Worm (Caenorhabditis elegans) whole organism, L4 larva: ENCODE measurements around the gene ZK177.3.

ENCODE experiments used
- egl-27 ChIP-seq: sonication (generic microtip); optimal IDR thresholded peaks from 3 replicates; lab custom pipeline; 2017; ENCODE audit warnings: missing biosample characterization, missing genetic modification reagents, missing genetic modification characterization
- fkh-10 ChIP-seq: fragments of 150-350 bp; optimal IDR thresholded peaks from 2 replicates; lab custom pipeline; 2014; ENCODE audit warnings: missing biosample characterization, missing genetic modification reagents, missing genetic modification characterization
- mep-1 ChIP-seq: fragments of 150-350 bp; sonication (generic microtip); optimal IDR thresholded peaks from 3 replicates; lab custom pipeline; 2014; ENCODE audit warnings: missing biosample characterization, missing genetic modification characterization
- mxl-2 ChIP-seq: fragments of 200-800 bp; sonication (Bioruptor generic); conservative IDR thresholded peaks from 2 replicates; pipeline ENCODE4 v1.3.6; 2022; ENCODE audit warnings: missing genetic modification reagents, missing genetic modification characterization, missing compliant biosample characterization
- nhr-77 ChIP-seq: fragments of 150-350 bp; optimal IDR thresholded peaks from 2 replicates; lab custom pipeline; 2014; ENCODE audit warnings: missing biosample characterization, missing genetic modification characterization
- pha-4 ChIP-seq, 2 experiments: fragments of 150-350 bp in 1 of 2; fragments of 200-800 bp in 1 of 2; sonication (Bioruptor generic) in 1 of 2; IDR thresholded peaks in 1 of 2; optimal IDR thresholded peaks in 1 of 2; 2 replicates each; pipeline versions ENCODE4 v1.3.6 to Lab custom; 2014 to 2022; ENCODE audit warnings: missing genetic modification characterization in 2 of 2, missing genetic modification reagents in 2 of 2, missing biosample characterization in 1 of 2, missing compliant biosample characterization in 1 of 2
- set-16 ChIP-seq: fragments of 200-800 bp; sonication (Bioruptor generic); IDR thresholded peaks from 2 replicates; pipeline ENCODE4 v1.3.6; 2022; ENCODE audit warnings: missing genetic modification reagents, missing genetic modification characterization, missing compliant biosample characterization
- unc-130 ChIP-seq: sonication (generic microtip); optimal IDR thresholded peaks from 2 replicates; lab custom pipeline; 2016; ENCODE audit warnings: missing genetic modification reagents, missing genetic modification characterization, missing compliant biosample characterization

ce11 chrII:5496375-5496774 lies 19.3 kb upstream of the ZK177.3 start, which contains the start of gene F12A10.1:
- TF ChIP-seq unc-130 (GFP tag; lab: Kevin White, UChicago) (no peak), nhr-77 (tag; lab: Kevin White, UChicago) (no peak), pha-4 (GFP tag; IDR thresholded peaks at IDR 0.05; lab: Robert Waterston, UW) (no peak), pha-4 (tag; optimal IDR thresholded peaks at IDR 0.05; lab: Kevin White, UChicago) (no peak), mep-1 (tag; lab: Kevin White, UChicago) (no peak), mxl-2 (GFP tag; lab: Robert Waterston, UW) (no peak), egl-27 (tag; lab: Kevin White, UChicago) (no peak), set-16 (GFP tag; lab: Robert Waterston, UW) (no peak), fkh-10 (GFP tag; lab: Kevin White, UChicago) (no peak)
